Fruit fly (Drosophila melanogaster) whole organism, embryonic: Measurements from ENCODE around the gene Apoltp.

Experiments used
- Adf1 ChIP-seq: fragments of 200-800 bp; sonication (Bioruptor generic); IDR thresholded peaks from 2 replicates; pipeline ENCODE4 v1.3.6; 2022; ENCODE audit warnings: missing biosample characterization, missing genetic modification characterization
- CG10654 ChIP-seq: fragments of 200-800 bp; sonication (Bioruptor generic); optimal IDR thresholded peaks from 2 replicates; lab custom pipeline; 2016; ENCODE audit warnings: missing biosample characterization, missing genetic modification characterization
- CG11085 ChIP-seq: fragments of 200-800 bp; sonication (Bioruptor generic); IDR thresholded peaks from 2 replicates; pipeline ENCODE4 v1.3.6; 2022; ENCODE audit warnings: missing biosample characterization, missing genetic modification characterization
- CG12391 ChIP-seq: fragments of 200-800 bp; sonication (Bioruptor generic); optimal IDR thresholded peaks from 3 replicates; lab custom pipeline; 2018; ENCODE audit warnings: missing biosample characterization, mild to moderate bottlenecking, missing genetic modification characterization, moderate library complexity
- CG12744 ChIP-seq: fragments of 200-800 bp; sonication (Bioruptor generic); optimal IDR thresholded peaks from 2 replicates; lab custom pipeline; 2016; ENCODE audit warnings: missing biosample characterization, missing genetic modification characterization
- CG13123 ChIP-seq: fragments of 200-800 bp; sonication (Bioruptor generic); optimal IDR thresholded peaks from 2 replicates; lab custom pipeline; 2016; ENCODE audit warnings: missing biosample characterization, missing genetic modification characterization
- CG13287 ChIP-seq: fragments of 200-800 bp; sonication (Bioruptor generic); IDR thresholded peaks from 2 replicates; pipeline ENCODE4 v1.3.6; 2022; ENCODE audit warnings: missing biosample characterization, missing genetic modification characterization; ENCODE audit not compliant: partially characterized antibody
- CG13624 ChIP-seq: fragments of 200-800 bp; sonication (Bioruptor generic); optimal IDR thresholded peaks from 2 replicates; lab custom pipeline; 2016; ENCODE audit warnings: missing biosample characterization, missing genetic modification characterization
- CG13894 ChIP-seq: fragments of 200-800 bp; sonication (Bioruptor generic); optimal IDR thresholded peaks from 3 replicates; lab custom pipeline; 2018; ENCODE audit warnings: missing biosample characterization, mild to moderate bottlenecking, missing genetic modification characterization, moderate library complexity
- CG14667 ChIP-seq: fragments of 200-800 bp; sonication (Bioruptor generic); IDR thresholded peaks from 2 replicates; pipeline ENCODE4 v1.3.6; 2022; ENCODE audit warnings: missing biosample characterization, missing genetic modification characterization
- CG15011 ChIP-seq: fragments of 200-800 bp; sonication (Bioruptor generic); optimal IDR thresholded peaks from 3 replicates; lab custom pipeline; 2018; ENCODE audit warnings: missing biosample characterization, mild to moderate bottlenecking, missing genetic modification characterization
- CG15696 ChIP-seq: fragments of 200-800 bp; sonication (Bioruptor generic); optimal IDR thresholded peaks from 2 replicates; lab custom pipeline; 2019; ENCODE audit warnings: missing biosample characterization, mild to moderate bottlenecking, missing genetic modification characterization, moderate library complexity
- CG16863 ChIP-seq: fragments of 200-800 bp; sonication (Bioruptor generic); optimal IDR thresholded peaks from 3 replicates; lab custom pipeline; 2016; ENCODE audit warnings: missing biosample characterization, missing genetic modification characterization
- CG17359 ChIP-seq: fragments of 200-800 bp; sonication (Bioruptor generic); optimal IDR thresholded peaks from 3 replicates; lab custom pipeline; 2018; ENCODE audit warnings: missing biosample characterization, mild to moderate bottlenecking, missing genetic modification characterization, moderate library complexity
- CG17385 ChIP-seq: fragments of 200-800 bp; sonication (Bioruptor generic); optimal IDR thresholded peaks from 3 replicates; lab custom pipeline; 2018; ENCODE audit warnings: missing biosample characterization, mild to moderate bottlenecking, missing genetic modification characterization
- CG3065 ChIP-seq: fragments of 200-800 bp; sonication (Bioruptor generic); optimal IDR thresholded peaks from 2 replicates; lab custom pipeline; 2016; ENCODE audit warnings: missing biosample characterization, missing genetic modification characterization
- CG4404 ChIP-seq: fragments of 200-800 bp; sonication (Bioruptor generic); IDR thresholded peaks from 2 replicates; pipeline ENCODE4 v1.3.6; 2022; ENCODE audit warnings: missing biosample characterization, missing genetic modification characterization
- CG5180 ChIP-seq: fragments of 200-800 bp; sonication (Bioruptor generic); optimal IDR thresholded peaks from 3 replicates; lab custom pipeline; 2017; ENCODE audit warnings: missing biosample characterization, missing genetic modification characterization, mild to moderate bottlenecking, moderate library complexity, missing genetic modification reagents
- CG6254 ChIP-seq: fragments of 200-800 bp; sonication (Bioruptor generic); optimal IDR thresholded peaks from 3 replicates; lab custom pipeline; 2017; ENCODE audit warnings: mild to moderate bottlenecking, missing biosample characterization, missing genetic modification reagents, missing genetic modification characterization
- CG6654 ChIP-seq: fragments of 200-800 bp; sonication (Bioruptor generic); optimal IDR thresholded peaks from 2 replicates; lab custom pipeline; 2017; ENCODE audit warnings: missing biosample characterization, mild to moderate bottlenecking, missing genetic modification characterization
- CG8281 ChIP-seq: fragments of 200-800 bp; sonication (Bioruptor generic); optimal IDR thresholded peaks from 2 replicates; lab custom pipeline; 2018; ENCODE audit warnings: missing biosample characterization, mild to moderate bottlenecking, missing genetic modification characterization, moderate library complexity
- CG9609 ChIP-seq: fragments of 200-800 bp; sonication (Bioruptor generic); optimal IDR thresholded peaks from 3 replicates; lab custom pipeline; 2016; ENCODE audit warnings: missing biosample characterization, missing genetic modification characterization
- E2f1 ChIP-seq: fragments of 200-800 bp; sonication (Bioruptor generic); IDR thresholded peaks from 2 replicates; pipeline ENCODE4 v1.3.6; 2022; ENCODE audit warnings: missing biosample characterization, missing genetic modification characterization
- Fer2 ChIP-seq: fragments of 200-800 bp; sonication (Bioruptor generic); optimal IDR thresholded peaks from 2 replicates; lab custom pipeline; 2018; ENCODE audit warnings: missing biosample characterization, mild to moderate bottlenecking, missing genetic modification characterization, moderate library complexity
- HLHmδ ChIP-seq: fragments of 200-800 bp; sonication (Bioruptor generic); optimal IDR thresholded peaks from 2 replicates; lab custom pipeline; 2018; ENCODE audit warnings: missing biosample characterization, mild to moderate bottlenecking, missing genetic modification characterization, moderate library complexity
- HmgZ ChIP-seq: fragments of 200-800 bp; sonication (Bioruptor generic); optimal IDR thresholded peaks from 2 replicates; lab custom pipeline; 2018; ENCODE audit warnings: missing biosample characterization, mild to moderate bottlenecking, missing genetic modification characterization
- Hmr ChIP-seq: fragments of 200-800 bp; sonication (Bioruptor generic); optimal IDR thresholded peaks from 3 replicates; lab custom pipeline; 2017; ENCODE audit warnings: mild to moderate bottlenecking, missing biosample characterization, missing genetic modification reagents, missing genetic modification characterization
- Hr39 ChIP-seq: fragments of >200 bp; optimal IDR thresholded peaks from 2 replicates; lab custom pipeline; 2017
- Hr78 ChIP-seq, 2 experiments: fragments of 200-800 bp in 1 of 2; fragments of >200 bp in 1 of 2; sonication (Bioruptor generic) in 1 of 2; optimal IDR thresholded peaks; 2 replicates each; lab custom pipeline; 2017 to 2019; ENCODE audit warnings: missing biosample characterization in 2 of 2, missing genetic modification characterization in 2 of 2, mild to moderate bottlenecking in 1 of 2, moderate library complexity in 1 of 2
- Lim3 ChIP-seq: fragments of 200-800 bp; sonication (Bioruptor generic); IDR thresholded peaks from 2 replicates; pipeline ENCODE4 v1.3.6; 2022; ENCODE audit warnings: missing biosample characterization, missing genetic modification characterization
- NfI ChIP-seq: fragments of 200-800 bp; sonication (Bioruptor generic); optimal IDR thresholded peaks from 3 replicates; lab custom pipeline; 2018; ENCODE audit warnings: missing biosample characterization, mild to moderate bottlenecking, missing genetic modification characterization, moderate library complexity
- Rx ChIP-seq: fragments of 200-800 bp; sonication (Bioruptor generic); IDR thresholded peaks from 2 replicates; pipeline ENCODE4 v1.3.6; 2022; ENCODE audit warnings: missing biosample characterization, missing genetic modification characterization
- Stat92E ChIP-seq, 3 experiments: fragments of >200 bp in 2 of 3; fragments of 200-800 bp in 1 of 3; sonication (Bioruptor generic) in 1 of 3; optimal IDR thresholded peaks; 2 replicates each; lab custom pipeline; 2017 to 2019; ENCODE audit warnings: missing biosample characterization in 3 of 3, missing genetic modification characterization in 3 of 3, mild to moderate bottlenecking in 1 of 3, moderate library complexity in 1 of 3
- ci ChIP-seq: fragments of 200-800 bp; sonication (Bioruptor generic); IDR thresholded peaks from 3 replicates; pipeline ENCODE4 v1.3.6; 2022; ENCODE audit warnings: missing biosample characterization, missing genetic modification characterization
- dati ChIP-seq: fragments of 200-800 bp; sonication (Bioruptor generic); IDR thresholded peaks from 2 replicates; pipeline ENCODE4 v1.3.6; 2022; ENCODE audit warnings: missing biosample characterization, missing genetic modification characterization
- dmrt99B ChIP-seq: fragments of 200-800 bp; sonication (Bioruptor generic); optimal IDR thresholded peaks from 2 replicates; lab custom pipeline; 2018; ENCODE audit warnings: missing biosample characterization, mild to moderate bottlenecking, missing genetic modification characterization, moderate library complexity
- dysf ChIP-seq: fragments of 200-800 bp; sonication (Bioruptor generic); IDR thresholded peaks from 3 replicates; pipeline ENCODE4 v1.3.6; 2022; ENCODE audit warnings: missing biosample characterization, missing genetic modification characterization
- en ChIP-seq: fragments of 200-800 bp; sonication (Bioruptor generic); optimal IDR thresholded peaks from 2 replicates; lab custom pipeline; 2016; ENCODE audit warnings: missing biosample characterization, missing genetic modification characterization
- ewg ChIP-seq: fragments of 200-800 bp; sonication (Bioruptor generic); optimal IDR thresholded peaks from 3 replicates; lab custom pipeline; 2017; ENCODE audit warnings: mild to moderate bottlenecking, missing biosample characterization, missing genetic modification reagents, missing genetic modification characterization
- gsb-n ChIP-seq: fragments of 200-800 bp; sonication (Bioruptor generic); optimal IDR thresholded peaks from 3 replicates; lab custom pipeline; 2018; ENCODE audit warnings: missing biosample characterization, mild to moderate bottlenecking, missing genetic modification characterization
- jigr1 ChIP-seq: fragments of 200-800 bp; sonication (Bioruptor generic); IDR thresholded peaks from 3 replicates; pipeline ENCODE4 v1.3.6; 2022; ENCODE audit warnings: missing biosample characterization, missing genetic modification characterization
- otp ChIP-seq: fragments of 200-800 bp; sonication (Bioruptor generic); IDR thresholded peaks from 3 replicates; pipeline ENCODE4, ENCODE4 v1.3.6; 2022; ENCODE audit warnings: missing biosample characterization, missing genetic modification characterization
- pan ChIP-seq, 4 experiments: fragments of >200 bp in 3 of 4; fragments of 200-800 bp in 1 of 4; sonication (Bioruptor generic) in 1 of 4; optimal IDR thresholded peaks in 3 of 4; IDR thresholded peaks in 1 of 4; 2 replicates each; pipeline versions ENCODE4 v1.3.6 to Lab custom; 2017 to 2022; ENCODE audit warnings: missing biosample characterization in 2 of 4, missing genetic modification characterization in 2 of 4, mixed read lengths in 1 of 4
- pb ChIP-seq: fragments of 200-800 bp; sonication (Bioruptor generic); optimal IDR thresholded peaks from 3 replicates; lab custom pipeline; 2016; ENCODE audit warnings: missing biosample characterization, missing genetic modification characterization
- sd ChIP-seq: fragments of 200-800 bp; sonication (Bioruptor generic); optimal IDR thresholded peaks from 3 replicates; lab custom pipeline; 2018; ENCODE audit warnings: missing biosample characterization, mild to moderate bottlenecking, missing genetic modification characterization, moderate library complexity
- sens ChIP-seq: fragments of 200-800 bp; sonication (Bioruptor generic); peaks from one replicate; lab custom pipeline; 2016; ENCODE audit warnings: missing biosample characterization, missing genetic modification characterization
- sim ChIP-seq: fragments of 200-800 bp; sonication (Bioruptor generic); IDR thresholded peaks from 2 replicates; pipeline ENCODE4 v1.3.6; 2022; ENCODE audit warnings: missing biosample characterization, missing genetic modification characterization
- sima ChIP-seq: fragments of 200-800 bp; sonication (Bioruptor generic); optimal IDR thresholded peaks from 2 replicates; lab custom pipeline; 2016; ENCODE audit warnings: missing biosample characterization, missing genetic modification characterization
- wor ChIP-seq: fragments of 200-800 bp; sonication (Bioruptor generic); IDR thresholded peaks from 2 replicates; pipeline ENCODE4 v1.3.6; 2022; ENCODE audit warnings: missing biosample characterization, missing genetic modification characterization
- zen2 ChIP-seq: fragments of 200-800 bp; sonication (Bioruptor generic); IDR thresholded peaks from 3 replicates; pipeline ENCODE4 v1.3.6; 2022; ENCODE audit warnings: missing biosample characterization, missing genetic modification characterization; ENCODE audit not compliant: partially characterized antibody

The Apoltp gene

dm6 chr2L:9616654-9617053, 17.3 kb upstream of the Apoltp start (continued):
- TF ChIP-seq CG16863 (GFP tag; lab: Kevin White, UChicago) (peak; percentile 39), HLHmδ (peak; percentile 28), CG6254 (GFP tag; lab: Kevin White, UChicago) (no peak), CG13894 (peak; percentile 39), Hmr (peak; percentile 73), NfI (peak; percentile 25), CG10654 (GFP tag; lab: Kevin White, UChicago) (no peak), pan (optimal IDR thresholded peaks at IDR 0.05; lab: Kevin White, UChicago) (no peak), pan (GFP tag; optimal IDR thresholded peaks at IDR 0.05 in 1 of 2, IDR thresholded peaks at IDR 0.05 in 1 of 2) (peak in 1 of 2 experiments; percentile 56), sim (no peak), otp (GFP tag; lab: Robert Waterston, UW) (peak; percentile 52; the same call in 2 of the 3 replicates), CG8281 (tag; lab: Kevin White, UChicago) (no peak), CG13123 (GFP tag; lab: Kevin White, UChicago) (peak; percentile 40), sima (GFP tag; lab: Kevin White, UChicago) (no peak), CG13624 (GFP tag; lab: Kevin White, UChicago) (peak; percentile 32), pb (GFP tag; lab: Kevin White, UChicago) (no peak), dmrt99B (no peak), jigr1 (GFP tag; lab: Robert Waterston, UW) (no peak), dati (no peak), ci (GFP tag; lab: Robert Waterston, UW) (peak; percentile 82), Stat92E (GFP tag; optimal IDR thresholded peaks at IDR 0.05; lab: Kevin White, UChicago) (no peak), CG12391 (tag; lab: Kevin White, UChicago) (peak; percentile 63), sens (peak; percentile 82), Hr78 (GFP tag; optimal IDR thresholded peaks at IDR 0.05; lab: Kevin White, UChicago) (no peak), Fer2 (tag; lab: Kevin White, UChicago) (no peak), zen2 (GFP tag; lab: Robert Waterston, UW) (no peak; the same call in 2 of the 3 replicates), Adf1 (peak; percentile 45; the same call in 1 of the 2 replicates), Hr39 (lab: Kevin White, UChicago) (no peak), CG4404 (GFP tag; lab: Robert Waterston, UW) (no peak), CG9609 (peak; percentile 49), gsb-n (tag; lab: Kevin White, UChicago) (peak; percentile 35), ewg (GFP tag; lab: Kevin White, UChicago) (peak; percentile 32), CG11085 (GFP tag; lab: Robert Waterston, UW) (peak; percentile 33; the same call in 1 of the 2 replicates), Lim3 (GFP tag; lab: Robert Waterston, UW) (no peak), CG6654 (no peak), CG15696 (no peak), CG15011 (GFP tag; lab: Kevin White, UChicago) (no peak), HmgZ (peak; percentile 88), sd (tag; lab: Kevin White, UChicago) (peak; percentile 28), wor (GFP tag; lab: Robert Waterston, UW) (no peak), CG12744 (peak; percentile 29), Rx (GFP tag; lab: Robert Waterston, UW) (no peak), E2f1 (peak; percentile 48; the same call in 1 of the 2 replicates), CG17359 (tag; lab: Kevin White, UChicago) (peak; percentile 35), CG3065 (no peak), CG5180 (GFP tag; lab: Kevin White, UChicago) (no peak), CG13287 (peak; percentile 84), CG17385 (GFP tag; lab: Kevin White, UChicago) (peak; percentile 53), dysf (GFP tag; lab: Robert Waterston, UW) (peak; percentile 50; the same call in 1 of the 3 replicates), CG14667 (GFP tag; lab: Robert Waterston, UW) (no peak), en (GFP tag; lab: Kevin White, UChicago) (no peak)
